Worm (Caenorhabditis elegans) whole organism, early embryonic: Measurements from ENCODE around the gene F55C9.6.
"Not testable (repeated sequence)": the region's sequence is repeated elsewhere in the genome, so short reads cannot be mapped to it uniquely, and the experiment has no call there.

Source experiments
- B0310.2 ChIP-seq: sonication (generic microtip); optimal IDR thresholded peaks from 2 replicates; lab custom pipeline; 2016; ENCODE audit warnings: mild to moderate bottlenecking, missing genetic modification characterization, missing compliant biosample characterization
- F13C5.2 ChIP-seq: sonication (generic microtip); optimal IDR thresholded peaks from 2 replicates; lab custom pipeline; 2017; ENCODE audit warnings: mild to moderate bottlenecking, missing genetic modification characterization, inconsistent platforms, missing compliant biosample characterization
- aly-1 ChIP-seq: sonication (generic microtip); optimal IDR thresholded peaks from 2 replicates; lab custom pipeline; 2016; ENCODE audit warnings: missing genetic modification characterization, missing compliant biosample characterization
- ama-1 ChIP-seq: fragments of 150-350 bp; optimal IDR thresholded peaks from 2 replicates; lab custom pipeline; 2014
- ceh-13 ChIP-seq: fragments of 200-800 bp; sonication (Bioruptor generic); optimal IDR thresholded peaks from 2 replicates; lab custom pipeline; 2018; ENCODE audit warnings: mild to moderate bottlenecking, missing genetic modification characterization, missing compliant biosample characterization
- ceh-36 ChIP-seq: sonication (generic microtip); optimal IDR thresholded peaks from 2 replicates; lab custom pipeline; 2016; ENCODE audit warnings: missing genetic modification characterization, inconsistent platforms, missing compliant biosample characterization
- ets-7 ChIP-seq: sonication (generic microtip); optimal IDR thresholded peaks from 2 replicates; lab custom pipeline; 2016; ENCODE audit warnings: missing genotype, missing genetic modification characterization, missing compliant biosample characterization
- flt-1 ChIP-seq: fragments of 200-800 bp; sonication (Bioruptor generic); IDR thresholded peaks from 2 replicates; pipeline ENCODE4 v1.3.6; 2022; ENCODE audit warnings: missing genetic modification characterization, missing compliant biosample characterization
- hmbx-1 ChIP-seq: sonication (generic microtip); optimal IDR thresholded peaks from 2 replicates; lab custom pipeline; 2016; ENCODE audit warnings: mild to moderate bottlenecking, missing genetic modification characterization, missing compliant biosample characterization
- hmg-4 ChIP-seq: fragments of 200-800 bp; sonication (Bioruptor generic); optimal IDR thresholded peaks from 2 replicates; lab custom pipeline; 2018; ENCODE audit warnings: mild to moderate bottlenecking, missing genetic modification characterization, missing compliant biosample characterization
- hnd-1 ChIP-seq: sonication (generic microtip); optimal IDR thresholded peaks from 2 replicates; lab custom pipeline; 2016; ENCODE audit warnings: missing genetic modification characterization, missing compliant biosample characterization
- pes-1 ChIP-seq: fragments of 200-800 bp; sonication (Bioruptor generic); IDR thresholded peaks from 2 replicates; pipeline ENCODE4 v1.3.6; 2022; ENCODE audit warnings: missing genetic modification reagents, missing genetic modification characterization, missing compliant biosample characterization
- scrt-1 ChIP-seq: fragments of 200-800 bp; sonication (Bioruptor generic); IDR thresholded peaks from 2 replicates; pipeline ENCODE4 v1.3.6; 2022; ENCODE audit warnings: missing genetic modification characterization, missing compliant biosample characterization
- sea-1 ChIP-seq: fragments of 200-800 bp; sonication (Bioruptor generic); conservative IDR thresholded peaks from 2 replicates; pipeline ENCODE4 v1.3.6; 2022; ENCODE audit warnings: missing genetic modification characterization, missing compliant biosample characterization
- tbx-11 ChIP-seq: fragments of 200-800 bp; sonication (Bioruptor generic); IDR thresholded peaks from 2 replicates; pipeline ENCODE4 v1.3.6; 2022; ENCODE audit warnings: missing genetic modification characterization, missing compliant biosample characterization
- tbx-37 ChIP-seq: fragments of 200-800 bp; sonication (Bioruptor generic); conservative IDR thresholded peaks from 2 replicates; pipeline ENCODE4 v1.3.6; 2022; ENCODE audit warnings: missing genetic modification reagents, missing genetic modification characterization, missing compliant biosample characterization
- tra-4 ChIP-seq: sonication (generic microtip); optimal IDR thresholded peaks from 2 replicates; lab custom pipeline; 2017; ENCODE audit warnings: missing genetic modification characterization, missing compliant biosample characterization

Gene F55C9.6

DNA sequence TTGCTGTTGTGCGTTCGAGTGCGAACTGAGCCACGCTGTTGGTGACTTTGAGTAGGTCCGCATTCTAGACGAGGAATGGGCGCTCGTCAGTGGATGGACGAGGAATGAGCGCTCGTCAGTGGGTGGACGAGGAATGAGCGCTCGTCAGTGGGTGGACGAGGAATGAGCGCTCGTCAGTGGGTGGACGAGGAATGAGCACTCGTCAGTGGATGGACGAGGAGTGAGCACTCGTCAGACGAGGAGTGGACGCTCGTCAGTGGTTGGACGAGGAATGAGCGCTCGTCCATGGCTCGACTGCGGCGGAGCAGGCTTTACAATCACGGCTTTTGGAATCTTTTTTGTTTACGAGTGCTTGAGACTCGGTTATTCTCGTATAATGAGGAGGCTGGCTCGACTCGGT lies 18.1 kb downstream of the F55C9.6 start:
- TF ChIP-seq ets-7, result no peak

DNA sequence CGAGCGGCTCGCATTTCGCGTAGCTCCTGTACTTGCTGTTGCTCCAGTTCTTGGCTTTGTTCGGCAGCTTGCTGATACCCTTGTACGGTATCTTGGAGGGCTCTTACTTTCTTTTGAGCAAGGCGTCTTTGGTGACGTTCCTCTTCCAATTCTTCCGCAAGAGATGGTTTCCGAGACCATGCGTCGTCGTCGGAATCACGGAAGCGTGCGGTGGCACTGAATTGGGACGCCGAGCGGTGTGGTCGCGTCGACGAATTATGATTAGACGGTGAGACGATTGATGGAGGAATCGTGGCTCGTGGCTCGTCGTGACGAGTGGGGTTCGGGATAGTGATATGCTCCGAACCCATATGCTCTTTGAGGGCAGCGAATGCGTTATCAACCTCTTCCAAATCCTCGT lies 20.3 kb downstream of the F55C9.6 start:
- TF ChIP-seq tbx-11 (GFP tag; lab: Robert Waterston, UW), result no peak
- no peak for TF ChIP-seq B0310.2 (tag; lab: Kevin White, UChicago)
- no peak for TF ChIP-seq F13C5.2
- no peak for TF ChIP-seq tbx-37 (GFP tag; lab: Robert Waterston, UW)
- no peak for TF ChIP-seq aly-1 (tag; lab: Kevin White, UChicago)
- TF ChIP-seq sea-1 (GFP tag; lab: Robert Waterston, UW), result no peak
- no peak for TF ChIP-seq pes-1
- TF ChIP-seq hmbx-1, result no peak
- no peak for TF ChIP-seq ama-1 (lab: Kevin White, UChicago)
- TF ChIP-seq ceh-13 (GFP tag; lab: Kevin White, UChicago), result no peak
- TF ChIP-seq tra-4, result no peak
- no peak for TF ChIP-seq ceh-36 (tag; lab: Kevin White, UChicago)
- TF ChIP-seq ets-7, result no peak
- TF ChIP-seq hnd-1 (tag; lab: Kevin White, UChicago), result no peak
- TF ChIP-seq scrt-1 (GFP tag; lab: Robert Waterston, UW), result no peak
- no peak for TF ChIP-seq flt-1 (GFP tag; lab: Robert Waterston, UW)

DNA sequence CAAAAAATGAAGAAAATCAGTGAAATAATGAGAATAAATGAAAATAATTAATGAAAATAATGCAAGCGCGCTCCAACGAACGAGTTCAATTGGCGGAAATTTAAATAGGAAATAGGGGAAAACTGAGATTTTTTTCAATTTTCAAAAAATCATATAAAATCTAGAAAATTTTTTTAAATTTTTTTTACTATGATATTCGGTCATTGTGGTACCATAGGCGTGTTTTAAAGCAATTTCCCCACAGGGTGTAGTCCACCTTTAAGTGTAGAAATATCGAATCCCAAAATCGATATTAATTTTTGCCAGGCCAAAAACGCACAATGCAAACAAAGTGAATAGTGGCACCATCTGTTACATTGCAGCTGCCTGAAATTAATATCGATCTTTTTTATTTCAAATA lies 32.5 kb downstream of the F55C9.6 start, which contains the start of gene F21D9.1:
TSS of gene F21D9.1 (plus strand) at position 301 of the 400 bp plus-strand sequence.
- not testable (repeated sequence) for TF ChIP-seq pes-1; ceh-13 (GFP tag; lab: Kevin White, UChicago); tbx-11 (GFP tag; lab: Robert Waterston, UW)

DNA sequence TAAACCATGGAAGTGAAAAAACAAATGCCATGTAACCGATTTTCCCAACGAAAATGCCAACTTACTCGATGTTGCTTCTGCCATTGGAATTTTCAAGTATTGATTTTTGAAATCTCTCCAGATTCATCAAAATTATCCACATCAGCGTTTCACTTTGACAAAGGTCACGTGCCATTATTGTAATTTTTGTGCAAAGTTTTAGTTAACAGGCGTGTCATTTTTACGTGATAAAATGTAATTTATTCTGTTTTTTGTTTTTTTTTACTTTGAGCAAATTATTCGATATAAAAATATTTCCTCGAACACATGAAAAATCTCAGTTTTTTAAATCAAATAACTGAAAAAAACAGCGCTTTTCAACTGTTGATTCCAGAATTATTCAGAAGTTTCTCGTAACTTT lies 34.3 kb downstream of the F55C9.6 start, which contains the start of gene F21D9.2:
TSS of gene F21D9.2 (minus strand) at position 101 of the 400 bp plus-strand sequence.
- TF ChIP-seq ceh-13 (GFP tag; lab: Kevin White, UChicago), result no peak
- no peak for TF ChIP-seq pes-1
- TF ChIP-seq F13C5.2, result no peak
- no peak for TF ChIP-seq B0310.2 (tag; lab: Kevin White, UChicago)
- TF ChIP-seq ceh-36 (tag; lab: Kevin White, UChicago), result no peak
- no peak for TF ChIP-seq scrt-1 (GFP tag; lab: Robert Waterston, UW)
- no peak for TF ChIP-seq tbx-37 (GFP tag; lab: Robert Waterston, UW)

DNA sequence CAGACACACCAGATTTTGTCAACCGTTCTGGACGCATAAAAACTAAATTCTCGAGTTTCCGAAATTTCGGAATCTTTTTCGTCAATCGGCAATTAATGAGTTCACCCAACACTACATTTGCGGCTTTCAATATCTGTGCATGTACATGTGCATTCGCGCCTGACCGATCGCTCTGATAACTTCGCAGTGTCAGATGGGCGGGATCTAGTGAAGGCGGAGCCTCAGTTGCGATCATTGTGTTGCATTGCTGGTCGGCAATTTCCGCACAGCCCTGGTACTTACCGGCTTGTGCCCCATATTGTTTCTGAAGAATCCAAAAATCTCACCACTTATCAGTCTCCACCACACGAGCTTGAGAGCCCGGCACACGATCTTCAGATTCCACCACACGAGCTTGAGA lies 35.9 kb downstream of the F55C9.6 start:
- TF ChIP-seq ceh-13 (GFP tag; lab: Kevin White, UChicago) (no peak), B0310.2 (tag; lab: Kevin White, UChicago) (no peak), F13C5.2 (no peak)

DNA sequence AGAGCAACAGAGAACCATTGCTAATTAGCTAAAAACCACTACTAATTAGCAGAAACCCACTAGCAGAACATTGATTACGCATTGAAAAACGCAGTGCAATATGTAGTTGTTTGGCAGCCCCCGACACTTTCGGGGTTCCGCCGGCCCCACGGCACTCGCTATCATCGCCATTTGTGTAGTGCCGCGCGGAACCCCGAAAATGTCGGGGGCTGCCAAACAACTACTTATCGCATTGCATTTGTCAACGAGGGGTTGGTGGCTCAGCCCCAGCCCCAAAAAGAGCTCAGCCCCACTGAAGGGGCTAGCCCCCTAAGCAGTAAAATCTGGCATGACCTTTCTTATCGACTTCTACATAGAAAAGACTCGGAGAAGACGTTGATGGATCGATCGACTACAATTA lies 37.2 kb downstream of the F55C9.6 start:
- TF ChIP-seq hnd-1 (tag; lab: Kevin White, UChicago) (no peak), sea-1 (GFP tag; lab: Robert Waterston, UW) (no peak), hmg-4 (no peak), hmbx-1 (no peak), aly-1 (tag; lab: Kevin White, UChicago) (no peak), ama-1 (lab: Kevin White, UChicago) (no peak), ceh-36 (tag; lab: Kevin White, UChicago) (no peak), tbx-37 (GFP tag; lab: Robert Waterston, UW) (no peak), F13C5.2 (no peak), tra-4 (no peak), ceh-13 (GFP tag; lab: Kevin White, UChicago) (no peak), pes-1 (no peak), scrt-1 (GFP tag; lab: Robert Waterston, UW) (no peak), ets-7 (no peak), tbx-11 (GFP tag; lab: Robert Waterston, UW) (no peak), flt-1 (GFP tag; lab: Robert Waterston, UW) (no peak)

DNA sequence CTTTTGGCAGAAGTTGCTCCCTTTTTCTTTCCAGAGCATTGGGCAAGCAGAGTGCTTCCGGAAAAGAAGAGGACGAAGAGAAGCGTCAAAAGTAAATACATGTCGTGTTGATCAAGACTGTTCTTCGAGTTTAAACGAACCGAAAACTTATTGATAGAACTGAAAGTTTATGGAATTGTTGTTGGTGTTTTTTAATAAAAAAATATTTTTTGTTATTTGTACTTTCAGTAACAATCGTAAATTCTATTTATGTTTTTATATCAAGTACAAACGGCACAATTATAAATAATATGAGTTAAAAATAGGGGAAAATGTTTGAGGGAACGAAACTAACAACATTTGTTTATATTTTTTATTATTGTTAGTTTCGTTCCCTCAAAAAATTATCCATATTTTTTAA lies 39.0 kb downstream of the F55C9.6 start, which contains the start of gene F21D9.3:
TSS of gene F21D9.3 (minus strand) at position 101 of the 400 bp plus-strand sequence.
- TF ChIP-seq flt-1 (GFP tag; lab: Robert Waterston, UW), result no peak
- TF ChIP-seq ama-1 (lab: Kevin White, UChicago), result no peak
- TF ChIP-seq ceh-13 (GFP tag; lab: Kevin White, UChicago), result no peak
- no peak for TF ChIP-seq ceh-36 (tag; lab: Kevin White, UChicago)
- TF ChIP-seq tra-4, result no peak
- TF ChIP-seq pes-1, result no peak
- TF ChIP-seq ets-7, result no peak

DNA sequence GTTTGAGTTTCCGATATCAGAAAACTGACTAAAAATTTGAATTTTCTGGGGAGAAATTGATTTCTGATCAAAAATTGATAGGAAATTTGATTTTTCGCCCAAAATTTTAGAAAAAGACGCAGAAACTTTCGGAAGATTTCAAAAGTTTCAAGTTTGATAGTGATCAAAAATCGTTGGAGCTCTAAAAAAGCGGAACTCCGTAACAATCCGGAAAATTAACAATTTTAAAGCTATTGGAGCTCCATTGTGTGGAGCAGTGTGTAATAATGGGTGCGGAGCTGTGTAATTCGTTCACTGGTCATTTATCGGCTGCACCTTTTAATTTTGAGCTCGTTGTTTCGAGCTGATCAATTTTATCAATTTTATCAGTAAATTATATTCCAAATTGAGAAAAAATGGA lies 43.1 kb downstream of the F55C9.6 start, which contains the start of gene F21D9.4:
TSS of gene F21D9.4 (plus strand) at position 301 of the 400 bp plus-strand sequence.
- TF ChIP-seq B0310.2 (tag; lab: Kevin White, UChicago), result no peak
- TF ChIP-seq tbx-11 (GFP tag; lab: Robert Waterston, UW), result no peak
- no peak for TF ChIP-seq F13C5.2
- no peak for TF ChIP-seq tra-4
- TF ChIP-seq ceh-13 (GFP tag; lab: Kevin White, UChicago), result no peak
- TF ChIP-seq ceh-36 (tag; lab: Kevin White, UChicago), result no peak
- TF ChIP-seq hmg-4, result no peak
- no peak for TF ChIP-seq hnd-1 (tag; lab: Kevin White, UChicago)
- TF ChIP-seq hmbx-1, result no peak
- no peak for TF ChIP-seq pes-1
- no peak for TF ChIP-seq scrt-1 (GFP tag; lab: Robert Waterston, UW)
- TF ChIP-seq flt-1 (GFP tag; lab: Robert Waterston, UW), result no peak
- no peak for TF ChIP-seq ets-7
- TF ChIP-seq aly-1 (tag; lab: Kevin White, UChicago), result no peak
- TF ChIP-seq tbx-37 (GFP tag; lab: Robert Waterston, UW), result no peak
